Worm (Caenorhabditis elegans): Measurements from ENCODE around the gene C06E1.11.

Gene C06E1.11

DNA sequence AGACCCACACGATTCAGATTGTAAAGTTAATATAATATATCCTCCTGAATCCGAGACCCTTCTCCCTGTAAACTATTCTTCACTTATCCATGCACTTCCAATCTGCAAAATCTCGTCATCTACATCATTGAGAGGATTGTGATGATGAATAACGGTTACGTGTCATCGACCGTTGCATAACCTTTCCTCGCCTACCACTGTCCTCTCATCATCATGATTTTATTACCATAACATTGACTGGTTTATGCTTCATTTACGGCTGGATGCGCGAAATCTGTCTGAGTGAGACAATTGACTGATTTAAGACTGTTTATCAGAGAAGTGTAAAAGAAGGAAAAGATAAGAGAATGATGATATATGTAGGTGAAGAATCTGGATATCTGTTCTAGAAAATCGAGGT, 3.8 kb upstream of the C06E1.11 start:
- no peak for TF ChIP-seq lin-39 (tag; optimal IDR thresholded peaks at IDR 0.05)
- no peak for TF ChIP-seq ama-1 (optimal IDR thresholded peaks at IDR 0.05)
- TF ChIP-seq sea-2 (GFP tag; optimal IDR thresholded peaks at IDR 0.05) = no peak
- no peak for TF ChIP-seq nhr-77 (tag; optimal IDR thresholded peaks at IDR 0.05)

DNA sequence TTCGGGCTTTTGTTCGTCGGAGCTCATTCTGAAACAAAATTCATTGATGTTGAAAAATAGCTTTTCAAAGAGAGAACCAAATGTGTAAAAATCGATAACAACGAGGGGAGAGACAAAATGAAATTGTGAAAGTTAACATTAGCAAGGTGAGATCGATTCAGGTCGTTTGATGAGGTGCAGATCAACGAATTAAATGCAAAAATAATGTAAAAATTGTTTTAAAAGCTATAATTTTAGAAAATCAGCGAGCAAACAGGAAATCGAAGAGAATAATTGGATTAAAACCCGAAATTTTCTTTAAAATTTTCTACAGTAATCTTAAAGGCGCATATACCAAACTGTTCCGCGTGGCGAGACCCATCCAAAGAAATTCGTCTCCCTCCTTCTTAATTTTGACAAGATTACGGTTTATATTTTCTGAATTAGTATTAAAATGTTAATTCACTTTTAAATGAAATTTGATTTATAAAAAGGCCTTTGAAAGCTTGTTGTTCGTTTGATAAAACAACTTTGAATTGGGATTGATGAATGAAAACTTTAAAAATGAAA, 2.0 kb upstream of the C06E1.11 start, which contains the start of gene C13G5.2:
Gene C13G5.2 (minus strand): TSS at position 51 of the 549 bp plus-strand sequence.
- TF ChIP-seq egl-27 (tag; optimal IDR thresholded peaks at IDR 0.05) = no peak
- no peak for TF ChIP-seq lin-15B (tag; optimal IDR thresholded peaks at IDR 0.05)
- no peak for TF ChIP-seq fkh-2 (tag; optimal IDR thresholded peaks at IDR 0.05)
- TF ChIP-seq jun-1 (tag; optimal IDR thresholded peaks at IDR 0.05) = no peak
- TF ChIP-seq lin-39 (tag; optimal IDR thresholded peaks at IDR 0.05) = no peak
- TF ChIP-seq nfya-1 (tag; optimal IDR thresholded peaks at IDR 0.05; ENCODE audit: insufficient read depth) = no peak
- no peak for TF ChIP-seq pqm-1 (tag; optimal IDR thresholded peaks at IDR 0.05)
- no peak for TF ChIP-seq zag-1 (tag; optimal IDR thresholded peaks at IDR 0.05)
- TF ChIP-seq nhr-43 (tag; optimal IDR thresholded peaks at IDR 0.05; ENCODE audit: poor library complexity, severe bottlenecking) = no peak
- no peak for TF ChIP-seq unc-62 (GFP tag; optimal IDR thresholded peaks at IDR 0.05)
- no peak for TF ChIP-seq nhr-77 (tag; optimal IDR thresholded peaks at IDR 0.05)
- TF ChIP-seq ceh-28 (tag; optimal IDR thresholded peaks at IDR 0.05) = no peak
- no peak for TF ChIP-seq aly-2 (tag; optimal IDR thresholded peaks at IDR 0.05)
- TF ChIP-seq sea-2 (GFP tag; optimal IDR thresholded peaks at IDR 0.05) = no peak
- no peak for TF ChIP-seq mdl-1 (tag; optimal IDR thresholded peaks at IDR 0.05)
- no peak for TF ChIP-seq snpc-4 (tag; optimal IDR thresholded peaks at IDR 0.05)
- no peak for TF ChIP-seq elt-3 (tag; optimal IDR thresholded peaks at IDR 0.05)
- TF ChIP-seq ama-1 (optimal IDR thresholded peaks at IDR 0.05) = no peak
- no peak for TF ChIP-seq mml-1 (tag; optimal IDR thresholded peaks at IDR 0.05)

DNA sequence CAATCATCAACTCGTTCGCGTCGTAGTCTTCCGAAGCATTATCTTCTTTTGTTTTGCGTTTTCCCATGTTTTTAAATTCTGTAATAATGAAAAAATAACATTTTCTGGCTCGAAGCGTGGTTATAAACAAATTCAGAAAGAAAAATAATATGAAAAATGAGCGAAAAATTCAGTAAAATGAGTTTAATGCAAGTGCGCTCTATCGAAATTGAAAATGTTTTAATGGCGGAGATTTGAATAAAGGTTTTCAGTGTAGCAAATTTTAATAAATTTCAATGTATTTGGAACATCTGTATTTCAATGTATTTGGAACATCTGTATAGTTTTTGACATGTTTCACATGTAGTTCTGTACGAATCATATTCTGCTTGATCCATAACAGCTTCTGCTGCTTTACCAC, 2.0 kb downstream of the C06E1.11 start, which contains the start of gene rha-2:
Gene rha-2 (minus strand): TSS at position 80 of the 400 bp plus-strand sequence.
- TF ChIP-seq hmg-11 (tag; optimal IDR thresholded peaks at IDR 0.05) (peak; percentile 9), R02D3.7 (tag; optimal IDR thresholded peaks at IDR 0.05) (no peak), unc-39 (tag; optimal IDR thresholded peaks at IDR 0.05) (no peak), nfya-1 (tag; optimal IDR thresholded peaks at IDR 0.05; ENCODE audit: insufficient read depth) (peak; percentile 20), lin-15B (tag; optimal IDR thresholded peaks at IDR 0.05) (peak; percentile 44), pha-4 (tag; optimal IDR thresholded peaks at IDR 0.05) (peak; percentile 51)

DNA sequence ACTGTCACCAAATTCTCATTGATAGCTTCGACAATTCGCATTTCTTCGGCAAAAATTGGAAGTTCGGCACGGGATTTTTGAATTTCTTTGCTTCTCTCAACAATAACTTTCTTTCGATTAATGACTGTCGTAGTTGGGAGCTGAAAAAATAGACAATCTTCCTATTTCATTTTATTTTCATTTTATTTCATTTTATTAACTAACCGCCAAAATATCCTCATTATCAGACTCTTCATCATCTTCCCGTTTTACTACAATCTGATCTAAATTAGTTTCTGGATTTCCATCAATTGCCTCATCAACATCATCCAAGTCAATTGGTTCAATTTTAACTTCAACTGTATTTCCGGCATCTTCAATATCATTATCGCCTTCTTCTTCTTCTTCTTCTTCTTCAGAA, 2.9 kb downstream of the C06E1.11 start:
- TF ChIP-seq unc-62 (GFP tag; optimal IDR thresholded peaks at IDR 0.05) (no peak), nhr-23 (tag; optimal IDR thresholded peaks at IDR 0.05) (no peak), pqm-1 (tag; optimal IDR thresholded peaks at IDR 0.05) (no peak), fos-1 (tag; optimal IDR thresholded peaks at IDR 0.05) (no peak), sea-2 (GFP tag; optimal IDR thresholded peaks at IDR 0.05) (no peak), nhr-77 (tag; optimal IDR thresholded peaks at IDR 0.05) (no peak), lin-39 (tag; optimal IDR thresholded peaks at IDR 0.05) (no peak), eor-1 (tag; optimal IDR thresholded peaks at IDR 0.05) (no peak), tbx-2 (tag; optimal IDR thresholded peaks at IDR 0.05) (no peak), lin-15B (tag; optimal IDR thresholded peaks at IDR 0.05) (no peak), ceh-16 (tag; optimal IDR thresholded peaks at IDR 0.05) (no peak), mdl-1 (tag; optimal IDR thresholded peaks at IDR 0.05) (no peak)

DNA sequence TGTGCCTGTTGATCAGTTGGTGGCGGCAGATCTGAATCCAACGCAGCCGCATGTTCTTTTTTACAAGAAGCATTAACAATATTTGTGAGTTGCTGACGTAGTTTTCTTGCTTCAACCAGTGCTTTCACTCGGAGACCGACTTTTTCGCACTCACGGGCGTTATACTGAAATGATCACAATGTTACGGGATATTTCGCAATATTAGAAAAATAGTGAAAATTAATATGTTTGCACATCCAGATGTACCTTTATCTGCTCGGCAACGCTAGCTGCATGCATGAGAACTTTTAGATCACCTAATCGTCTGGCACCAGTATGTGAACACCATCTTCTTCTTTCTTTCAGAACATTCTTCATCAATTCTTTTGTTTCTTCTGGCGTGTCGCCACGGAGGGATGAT, 5.2 kb downstream of the C06E1.11 start:
- TF ChIP-seq fos-1 (tag; optimal IDR thresholded peaks at IDR 0.05) (no peak), ztf-11 (tag; optimal IDR thresholded peaks at IDR 0.05) (no peak), ZK546.5 (tag; optimal IDR thresholded peaks at IDR 0.05) (no peak), lsy-12 (tag; optimal IDR thresholded peaks at IDR 0.05) (no peak), hmg-11 (tag; optimal IDR thresholded peaks at IDR 0.05) (no peak), fkh-10 (GFP tag; optimal IDR thresholded peaks at IDR 0.05) (no peak), pha-4 (tag; optimal IDR thresholded peaks at IDR 0.05) (no peak), daf-12 (tag; optimal IDR thresholded peaks at IDR 0.05) (no peak), elt-2 (tag; optimal IDR thresholded peaks at IDR 0.05) (no peak), lin-39 (tag; optimal IDR thresholded peaks at IDR 0.05) (no peak)

Data from whole organism, L3 larva.